Worm (Caenorhabditis elegans) whole organism, early embryonic: ENCODE measurements around the gene T20D3.6.

Experiments used
- ama-1 ChIP-seq: fragments of 150-350 bp; optimal IDR thresholded peaks from 2 replicates; lab custom pipeline; 2014
- hnd-1 ChIP-seq: sonication (generic microtip); optimal IDR thresholded peaks from 2 replicates; lab custom pipeline; 2016; ENCODE audit warnings: missing genetic modification characterization, missing compliant biosample characterization

DNA sequence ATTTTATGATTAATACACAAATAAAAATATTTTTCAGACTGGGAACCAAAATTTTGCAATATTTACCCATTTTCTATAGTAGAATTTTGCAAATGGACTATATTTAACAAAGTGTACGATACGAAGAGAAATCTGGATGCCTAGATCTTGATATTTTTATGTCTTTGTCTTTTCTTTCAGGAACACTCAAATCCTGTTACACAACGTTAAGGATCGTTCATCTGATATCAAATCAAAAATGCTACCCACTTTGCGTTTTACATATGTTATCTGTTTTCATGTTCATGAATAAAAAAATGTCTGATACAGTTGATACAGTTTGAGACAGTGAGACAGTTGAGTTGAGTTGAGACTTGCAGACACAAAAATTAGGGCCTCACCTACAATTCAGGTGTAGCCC, 42.8 kb downstream of the T20D3.6 start, which contains the start of gene F49C12.1:
- TF ChIP-seq ama-1 (lab: Kevin White, UChicago), result no peak
- TF ChIP-seq hnd-1 (tag; lab: Kevin White, UChicago), result no peak
